Fruit fly (Drosophila melanogaster) S2 (cell line): ENCODE results near the gene CG17190.

Experiments
- CG8478 ChIP-seq: fragments of >200 bp; optimal IDR thresholded peaks from 2 replicates; lab custom pipeline; 2018
- CTCF ChIP-seq, 2 experiments: fragments of >200 bp; optimal IDR thresholded peaks; 2 replicates each; lab custom pipeline; 2018

DNA sequence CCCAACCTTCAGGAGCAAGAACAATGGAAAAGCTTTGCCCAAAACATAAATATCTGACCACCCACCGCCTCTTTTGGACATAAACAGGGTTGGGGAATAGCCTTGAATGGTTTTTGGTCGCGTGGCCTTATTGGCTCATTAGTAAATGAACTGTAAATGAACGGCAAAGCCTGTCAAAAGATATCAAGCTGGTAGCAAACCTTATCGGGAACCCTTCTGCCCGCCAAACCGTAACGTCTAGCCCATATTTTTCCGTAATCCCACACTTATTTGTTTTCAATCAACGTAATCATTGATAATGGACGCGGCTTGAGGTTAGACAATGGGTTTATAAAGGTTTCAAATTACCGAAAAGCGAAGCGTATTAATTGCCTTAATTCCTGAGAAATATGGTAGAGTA, 27.9 kb downstream of the CG17190 start:
- TF ChIP-seq CTCF (optimal IDR thresholded peaks at IDR 0.05; lab: Kevin White, UChicago) = no peak
- TF ChIP-seq CG8478 (lab: Kevin White, UChicago) = no peak
